Fruit fly (Drosophila melanogaster) whole organism, embryonic: Measurements from ENCODE around the gene SKIP.

Source experiments
- Abd-B ChIP-seq: fragments of 200-800 bp; sonication (Bioruptor generic); optimal IDR thresholded peaks from 2 replicates; lab custom pipeline; 2018; ENCODE audit warnings: missing biosample characterization, mild to moderate bottlenecking, missing genetic modification characterization, moderate library complexity
- Antp ChIP-seq: fragments of 200-800 bp; sonication (Bioruptor generic); optimal IDR thresholded peaks from 3 replicates; lab custom pipeline; 2016; ENCODE audit warnings: missing biosample characterization, missing genetic modification characterization
- CG10431 ChIP-seq: fragments of 200-800 bp; sonication (Bioruptor generic); optimal IDR thresholded peaks from 3 replicates; lab custom pipeline; 2018; ENCODE audit warnings: missing biosample characterization, mild to moderate bottlenecking, missing genetic modification characterization
- CG10979 ChIP-seq: fragments of 200-800 bp; sonication (Bioruptor generic); optimal IDR thresholded peaks from 2 replicates; lab custom pipeline; 2018; ENCODE audit warnings: missing biosample characterization, mild to moderate bottlenecking, missing genetic modification characterization, moderate library complexity
- CG12155 ChIP-seq: fragments of 200-800 bp; sonication (Bioruptor generic); optimal IDR thresholded peaks from 3 replicates; lab custom pipeline; 2016; ENCODE audit warnings: missing biosample characterization, missing genetic modification characterization
- CG12219 ChIP-seq: fragments of 200-800 bp; sonication (Bioruptor generic); optimal IDR thresholded peaks from 3 replicates; lab custom pipeline; 2018; ENCODE audit warnings: missing biosample characterization, mild to moderate bottlenecking, missing genetic modification characterization
- CG12769 ChIP-seq: fragments of 200-800 bp; sonication (Bioruptor generic); optimal IDR thresholded peaks from 2 replicates; lab custom pipeline; 2019; ENCODE audit warnings: missing biosample characterization, mild to moderate bottlenecking, missing genetic modification characterization, moderate library complexity
- CG13894 ChIP-seq: fragments of 200-800 bp; sonication (Bioruptor generic); optimal IDR thresholded peaks from 3 replicates; lab custom pipeline; 2018; ENCODE audit warnings: missing biosample characterization, mild to moderate bottlenecking, missing genetic modification characterization, moderate library complexity
- CG17829 ChIP-seq: fragments of 200-800 bp; optimal IDR thresholded peaks from 2 replicates; lab custom pipeline; 2019; ENCODE audit warnings: missing biosample characterization, mild to moderate bottlenecking, missing genetic modification characterization, moderate library complexity
- CG1832 ChIP-seq: fragments of 200-800 bp; sonication (Bioruptor generic); optimal IDR thresholded peaks from 2 replicates; lab custom pipeline; 2017; ENCODE audit warnings: missing biosample characterization, mild to moderate bottlenecking, missing genetic modification characterization, inconsistent platforms
- CG32772 ChIP-seq: fragments of 200-800 bp; sonication (Bioruptor generic); IDR thresholded peaks from 2 replicates; pipeline ENCODE4 v1.3.6; 2022; ENCODE audit warnings: missing biosample characterization, missing genetic modification characterization
- CG4707 ChIP-seq: fragments of 200-800 bp; sonication (Bioruptor generic); optimal IDR thresholded peaks from 2 replicates; lab custom pipeline; 2018; ENCODE audit warnings: missing biosample characterization, mild to moderate bottlenecking, missing genetic modification characterization, moderate library complexity
- CG4820 ChIP-seq: fragments of 200-800 bp; sonication (Bioruptor generic); optimal IDR thresholded peaks from 3 replicates; lab custom pipeline; 2016; ENCODE audit warnings: missing biosample characterization, missing genetic modification characterization
- CG6791 ChIP-seq: fragments of 200-800 bp; sonication (Bioruptor generic); IDR thresholded peaks from 3 replicates; pipeline ENCODE4 v1.3.6; 2022; ENCODE audit warnings: missing biosample characterization, missing genetic modification characterization; ENCODE audit not compliant: partially characterized antibody
- CG7928 ChIP-seq: fragments of 200-800 bp; sonication (Bioruptor generic); optimal IDR thresholded peaks from 2 replicates; lab custom pipeline; 2017; ENCODE audit warnings: missing biosample characterization, mild to moderate bottlenecking, missing genetic modification characterization
- Deaf1 ChIP-seq: fragments of 200-800 bp; optimal IDR thresholded peaks from 3 replicates; lab custom pipeline; 2019; ENCODE audit warnings: missing biosample characterization, mild to moderate bottlenecking, missing genetic modification characterization, moderate library complexity
- Dip3 ChIP-seq: fragments of 200-800 bp; sonication (Bioruptor generic); optimal IDR thresholded peaks from 3 replicates; lab custom pipeline; 2016; ENCODE audit warnings: missing biosample characterization, missing genetic modification characterization
- Kr ChIP-seq: fragments of 200-800 bp; sonication (Bioruptor generic); optimal IDR thresholded peaks from 2 replicates; lab custom pipeline; 2017; ENCODE audit warnings: missing biosample characterization, mild to moderate bottlenecking, missing genetic modification characterization
- MTF-1 ChIP-seq: fragments of 200-800 bp; sonication (Bioruptor generic); optimal IDR thresholded peaks from 2 replicates; lab custom pipeline; 2018; ENCODE audit warnings: missing biosample characterization, mild to moderate bottlenecking, missing genetic modification characterization, borderline replicate concordance
- Mrtf ChIP-seq: fragments of 200-800 bp; sonication (Bioruptor generic); IDR thresholded peaks from 3 replicates; pipeline ENCODE4 v1.3.6; 2022; ENCODE audit warnings: missing biosample characterization, missing genetic modification characterization
- Myb ChIP-seq: fragments of 200-800 bp; sonication (Bioruptor generic); optimal IDR thresholded peaks from 2 replicates; lab custom pipeline; 2016; ENCODE audit warnings: missing biosample characterization, missing genetic modification characterization
- Oaz ChIP-seq: fragments of 200-800 bp; sonication (Bioruptor generic); IDR thresholded peaks from 2 replicates; pipeline ENCODE4 v1.3.6; 2022; ENCODE audit warnings: missing biosample characterization, missing genetic modification characterization
- Pdp1 ChIP-seq, 2 experiments: fragments of 200-800 bp; sonication (Bioruptor generic); optimal IDR thresholded peaks; 3 replicates each; lab custom pipeline; 2016; ENCODE audit warnings: missing biosample characterization in 2 of 2, missing genetic modification characterization in 2 of 2, mild to moderate bottlenecking in 1 of 2, moderate library complexity in 1 of 2
- Poxn ChIP-seq: fragments of 200-800 bp; sonication (Bioruptor generic); IDR thresholded peaks from 2 replicates; pipeline ENCODE4 v1.3.6; 2022; ENCODE audit warnings: missing biosample characterization, missing genetic modification characterization
- Ptx1 ChIP-seq: fragments of 200-800 bp; sonication (Bioruptor generic); IDR thresholded peaks from 2 replicates; pipeline ENCODE4 v1.3.6; 2022; ENCODE audit warnings: missing biosample characterization, missing genetic modification characterization
- Rfx ChIP-seq: fragments of 200-800 bp; sonication (Bioruptor generic); IDR thresholded peaks from 2 replicates; pipeline ENCODE4 v1.3.6; 2022; ENCODE audit warnings: missing biosample characterization, missing genetic modification characterization
- Scr ChIP-seq: fragments of 200-800 bp; sonication (Bioruptor generic); IDR thresholded peaks from 2 replicates; pipeline ENCODE4 v1.3.6; 2022; ENCODE audit warnings: missing biosample characterization, missing genetic modification characterization; ENCODE audit not compliant: partially characterized antibody
- Sry-β ChIP-seq: fragments of 200-800 bp; sonication (Bioruptor generic); optimal IDR thresholded peaks from 2 replicates; lab custom pipeline; 2018; ENCODE audit warnings: missing biosample characterization, mild to moderate bottlenecking, missing genetic modification characterization, moderate library complexity
- Xrp1 ChIP-seq: fragments of 200-800 bp; sonication (Bioruptor generic); IDR thresholded peaks from 2 replicates; pipeline ENCODE4 v1.3.6; 2022; ENCODE audit warnings: missing biosample characterization, missing genetic modification characterization
- bsh ChIP-seq, 2 experiments: fragments of 200-800 bp; sonication (Bioruptor generic); optimal IDR thresholded peaks; 2 replicates each; lab custom pipeline; 2017 to 2018; ENCODE audit warnings: mild to moderate bottlenecking in 2 of 2, missing biosample characterization in 2 of 2, missing genetic modification characterization in 2 of 2, moderate library complexity in 1 of 2
- btn ChIP-seq: fragments of 200-800 bp; sonication (Bioruptor generic); optimal IDR thresholded peaks from 2 replicates; lab custom pipeline; 2016; ENCODE audit warnings: missing biosample characterization, missing genetic modification characterization
- chif ChIP-seq, 2 experiments: fragments of 200-800 bp; sonication (Bioruptor generic); optimal IDR thresholded peaks; 3 replicates each; lab custom pipeline; 2016; ENCODE audit warnings: missing biosample characterization in 2 of 2, missing genetic modification characterization in 2 of 2
- dmrt99B ChIP-seq: fragments of 200-800 bp; sonication (Bioruptor generic); optimal IDR thresholded peaks from 2 replicates; lab custom pipeline; 2018; ENCODE audit warnings: missing biosample characterization, mild to moderate bottlenecking, missing genetic modification characterization, moderate library complexity
- dysf ChIP-seq: fragments of 200-800 bp; sonication (Bioruptor generic); IDR thresholded peaks from 3 replicates; pipeline ENCODE4 v1.3.6; 2022; ENCODE audit warnings: missing biosample characterization, missing genetic modification characterization
- esg ChIP-seq: fragments of 200-800 bp; sonication (Bioruptor generic); conservative IDR thresholded peaks from 2 replicates; pipeline ENCODE4 v1.3.6; 2022; ENCODE audit warnings: missing biosample characterization, missing genetic modification characterization
- gt ChIP-seq: fragments of 200-800 bp; sonication (Bioruptor generic); IDR thresholded peaks from 2 replicates; pipeline ENCODE4 v1.3.6; 2022; ENCODE audit warnings: missing biosample characterization, missing genetic modification characterization
- jigr1 ChIP-seq: fragments of 200-800 bp; sonication (Bioruptor generic); IDR thresholded peaks from 3 replicates; pipeline ENCODE4 v1.3.6; 2022; ENCODE audit warnings: missing biosample characterization, missing genetic modification characterization
- lilli ChIP-seq: fragments of 200-800 bp; sonication (Bioruptor generic); optimal IDR thresholded peaks from 3 replicates; lab custom pipeline; 2016; ENCODE audit warnings: missing biosample characterization, missing genetic modification characterization
- maf-S ChIP-seq: fragments of 200-800 bp; sonication (Bioruptor generic); optimal IDR thresholded peaks from 2 replicates; lab custom pipeline; 2016; ENCODE audit warnings: missing biosample characterization, missing genetic modification characterization
- nmo ChIP-seq: fragments of 200-800 bp; sonication (Bioruptor generic); optimal IDR thresholded peaks from 2 replicates; lab custom pipeline; 2018; ENCODE audit warnings: missing biosample characterization, mild to moderate bottlenecking, missing genetic modification characterization, moderate library complexity
- salm ChIP-seq: fragments of 200-800 bp; sonication (Bioruptor generic); optimal IDR thresholded peaks from 2 replicates; lab custom pipeline; 2018; ENCODE audit warnings: missing biosample characterization, mild to moderate bottlenecking, missing genetic modification characterization
- slp2 ChIP-seq: fragments of 200-800 bp; sonication (Bioruptor generic); optimal IDR thresholded peaks from 2 replicates; lab custom pipeline; 2016; ENCODE audit warnings: missing biosample characterization, missing genetic modification characterization
- tna ChIP-seq: fragments of 200-800 bp; sonication (Bioruptor generic); IDR thresholded peaks from 2 replicates; pipeline ENCODE4 v1.3.6; 2022; ENCODE audit warnings: missing biosample characterization, missing genetic modification characterization; ENCODE audit not compliant: partially characterized antibody
- unpg ChIP-seq: fragments of 200-800 bp; sonication (Bioruptor generic); optimal IDR thresholded peaks from 3 replicates; lab custom pipeline; 2018; ENCODE audit warnings: missing biosample characterization, mild to moderate bottlenecking, missing genetic modification characterization, moderate library complexity
- vvl ChIP-seq: fragments of 200-800 bp; sonication (Bioruptor generic); IDR thresholded peaks from 2 replicates; pipeline ENCODE4 v1.3.6; 2022; ENCODE audit warnings: missing biosample characterization, missing genetic modification characterization
- wdn ChIP-seq: fragments of 200-800 bp; sonication (Bioruptor generic); IDR thresholded peaks from 2 replicates; pipeline ENCODE4 v1.3.6; 2022; ENCODE audit warnings: missing biosample characterization, missing genetic modification characterization
- zfh1 ChIP-seq: fragments of 200-800 bp; sonication (Bioruptor generic); IDR thresholded peaks from 3 replicates; pipeline ENCODE4 v1.3.6; 2022; ENCODE audit warnings: missing biosample characterization, missing genetic modification characterization
- zfh2 ChIP-seq: fragments of 200-800 bp; sonication (Bioruptor generic); optimal IDR thresholded peaks from 2 replicates; lab custom pipeline; 2016; ENCODE audit warnings: missing biosample characterization, missing genetic modification characterization

The SKIP gene

DNA sequence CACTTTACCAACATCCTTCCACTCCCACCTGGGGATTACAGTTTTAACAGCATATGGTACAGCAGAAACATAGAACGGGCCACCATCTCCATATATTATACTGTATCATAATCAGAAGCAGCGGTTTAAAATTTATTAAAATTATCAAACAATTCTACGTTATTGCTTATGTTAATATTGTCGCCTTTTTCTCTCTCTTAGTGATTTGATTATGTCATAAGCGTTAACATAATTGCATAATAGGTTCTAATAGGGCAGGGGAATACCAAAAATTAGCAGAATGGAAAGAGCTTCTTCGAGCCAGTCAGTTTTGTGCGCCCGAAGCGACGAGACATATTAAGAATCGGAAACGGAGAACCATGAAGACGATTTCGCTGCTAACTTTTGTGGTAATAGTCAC is 198.1 kb downstream of the SKIP start, which contains the start of gene CG13862 (continued):
- TF ChIP-seq Kr (GFP tag; lab: Kevin White, UChicago) (no peak), unpg (GFP tag; lab: Kevin White, UChicago) (no peak), lilli (no peak), CG13894 (tag; lab: Kevin White, UChicago) (peak; percentile 70), wdn (GFP tag; lab: Robert Waterston, UW) (no peak), Pdp1 (GFP tag; optimal IDR thresholded peaks at IDR 0.05; lab: Kevin White, UChicago) (peak in 1 of 2 experiments; percentile 55), Abd-B (GFP tag; lab: Kevin White, UChicago) (no peak)

- no peak for TF ChIP-seq Myb
- TF ChIP-seq chif (GFP tag; optimal IDR thresholded peaks at IDR 0.05; lab: Kevin White, UChicago) = no peak
- no peak for TF ChIP-seq CG7928
- TF ChIP-seq slp2 (GFP tag; lab: Kevin White, UChicago) = no peak
- TF ChIP-seq CG12155 = no peak
- no peak for TF ChIP-seq Scr (GFP tag; lab: Robert Waterston, UW)
- no peak for TF ChIP-seq gt (GFP tag; lab: Robert Waterston, UW)
- no peak for TF ChIP-seq CG12769 (tag; lab: Kevin White, UChicago)
- no peak for TF ChIP-seq jigr1 (GFP tag; lab: Robert Waterston, UW)
- no peak for TF ChIP-seq Deaf1
- TF ChIP-seq Poxn (GFP tag; lab: Robert Waterston, UW) = no peak
- no peak for TF ChIP-seq CG17829 (tag; lab: Kevin White, UChicago)
- TF ChIP-seq zfh2 = no peak
- no peak for TF ChIP-seq tna
- no peak for TF ChIP-seq CG4707
Observed at dm6 chr3R:22334050-22334449, 200.4 kb downstream of the SKIP start, which contains the start of gene CG5391. TSS of gene CG5391 (minus strand) at chr3R:22334150.

dm6 chr3R:22339510-22339909 is 205.9 kb downstream of the SKIP start:
- TF ChIP-seq dmrt99B (tag; lab: Kevin White, UChicago) = peak; percentile 50
- peak in 1 of 2 experiments; percentile 1 for TF ChIP-seq chif (GFP tag; optimal IDR thresholded peaks at IDR 0.05; lab: Kevin White, UChicago)
- peak in 1 of 2 experiments; percentile 21 for TF ChIP-seq bsh (GFP tag; optimal IDR thresholded peaks at IDR 0.05; lab: Kevin White, UChicago)
- 0 out of 3 replicates have a peak, but pooled peaks have one; percentile 32 for TF ChIP-seq zfh1 (GFP tag; lab: Robert Waterston, UW)
- no peak; the same call in 2 of the 3 replicates for TF ChIP-seq Mrtf (GFP tag; lab: Robert Waterston, UW)
- TF ChIP-seq maf-S (GFP tag; lab: Kevin White, UChicago) = peak; percentile 1
- peak; percentile 11 for TF ChIP-seq nmo
- TF ChIP-seq dysf = 0 out of 3 replicates have a peak, but pooled peaks have one; percentile 48
- TF ChIP-seq CG1832 (GFP tag; lab: Kevin White, UChicago) = no peak
- 0 out of 2 replicates have a peak, but pooled peaks have one; percentile 10 for TF ChIP-seq Oaz (GFP tag; lab: Robert Waterston, UW)
- no peak for TF ChIP-seq MTF-1 (GFP tag; lab: Kevin White, UChicago)
- no peak for TF ChIP-seq btn (GFP tag; lab: Kevin White, UChicago)
- 0 out of 2 replicates have a peak, but pooled peaks have one; percentile 35 for TF ChIP-seq vvl (GFP tag; lab: Robert Waterston, UW)
- no peak for TF ChIP-seq Kr (GFP tag; lab: Kevin White, UChicago)
- no peak for TF ChIP-seq esg (GFP tag; lab: Robert Waterston, UW)
- TF ChIP-seq Sry-β (GFP tag; lab: Kevin White, UChicago) = no peak
- TF ChIP-seq salm (tag; lab: Kevin White, UChicago) = no peak
- peak; percentile 25; the same call in 1 of the 2 replicates for TF ChIP-seq CG32772 (GFP tag; lab: Robert Waterston, UW)
- TF ChIP-seq Antp = peak; percentile 20
- 0 out of 2 replicates have a peak, but pooled peaks have one; percentile 14 for TF ChIP-seq Ptx1 (GFP tag; lab: Robert Waterston, UW)
- TF ChIP-seq CG10979 (tag; lab: Kevin White, UChicago) = no peak
- no peak for TF ChIP-seq CG6791 (GFP tag; lab: Robert Waterston, UW)
- TF ChIP-seq CG4820 (GFP tag; lab: Kevin White, UChicago) = no peak
- no peak for TF ChIP-seq Dip3 (GFP tag; lab: Kevin White, UChicago)
- TF ChIP-seq Rfx (GFP tag; lab: Robert Waterston, UW) = 0 out of 2 replicates have a peak, but pooled peaks have one; percentile 15
- TF ChIP-seq CG12219 (GFP tag; lab: Kevin White, UChicago) = no peak
- TF ChIP-seq CG10431 = no peak
- TF ChIP-seq Xrp1 (GFP tag; lab: Robert Waterston, UW) = peak; percentile 59
